Worm (Caenorhabditis elegans): ENCODE data around the gene oops-1.

Gene oops-1

ce11 chrIV:5762770-5763169 lies 51.2 kb downstream of the oops-1 start (continued):
- no peak for TF ChIP-seq unc-30 (tag; optimal IDR thresholded peaks at IDR 0.05)
- no peak for TF ChIP-seq nhr-11 (tag; optimal IDR thresholded peaks at IDR 0.05)
- TF ChIP-seq aly-2 (tag; optimal IDR thresholded peaks at IDR 0.05): no peak
- peak; percentile 36 for TF ChIP-seq nhr-90 (tag; optimal IDR thresholded peaks at IDR 0.05; ENCODE audit: poor library complexity)

Measured in whole organism, L1 larva.